Worm (Caenorhabditis elegans) whole organism, L4/young adult: ENCODE results near the gene stg-1.

Source experiments
- dao-5 ChIP-seq: sonication (generic microtip); optimal IDR thresholded peaks from 2 replicates; lab custom pipeline; 2016; ENCODE audit warnings: missing genotype, missing genetic modification characterization, moderate library complexity, missing compliant biosample characterization
- him-1 ChIP-seq: sonication (generic microtip); optimal IDR thresholded peaks from 2 replicates; lab custom pipeline; 2016; ENCODE audit warnings: missing genotype, missing genetic modification reagents, missing genetic modification characterization, missing compliant biosample characterization

DNA sequence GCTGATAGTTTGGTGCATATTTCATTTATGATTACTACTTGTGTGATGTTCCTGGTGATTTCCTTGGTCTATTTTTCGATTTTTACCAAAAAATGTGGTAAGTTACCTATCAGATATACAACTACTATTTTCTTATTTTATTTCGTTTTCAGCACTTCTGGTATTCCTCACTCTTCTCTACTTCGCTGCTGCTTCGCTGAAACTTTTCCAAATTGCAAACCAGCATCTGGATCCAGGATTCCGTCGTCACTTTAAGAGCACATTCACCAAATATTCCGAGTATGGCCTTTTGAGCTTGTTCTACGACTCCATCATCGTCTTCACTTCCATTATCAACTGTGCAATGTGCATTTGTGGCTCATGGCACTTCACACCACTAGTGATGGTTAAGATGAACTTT, 51.9 kb downstream of the stg-1 start:
- TF ChIP-seq him-1 (no peak), dao-5 (tag; lab: Kevin White, UChicago) (no peak)
